Worm (Caenorhabditis elegans): ENCODE data around the gene C07A9.9.
A peak's percentile ranks its signal among the peaks of the same experiment; 100 is the strongest.

Gene C07A9.9

ce11 chrIII:9669546-9669945 lies 2.1 kb upstream of the C07A9.9 start:
- TF ChIP-seq nhr-71 (tag; optimal IDR thresholded peaks at IDR 0.05) (peak; percentile 71), fkh-8 (tag; optimal IDR thresholded peaks at IDR 0.05) (peak; percentile 59), dsc-1 (tag; optimal IDR thresholded peaks at IDR 0.05) (peak; percentile 70), nhr-47 (tag; optimal IDR thresholded peaks at IDR 0.05) (peak; percentile 44), pag-3 (tag; optimal IDR thresholded peaks at IDR 0.05; ENCODE audit: borderline replicate concordance, insufficient read depth) (no peak)

- TF ChIP-seq lin-35 (GFP tag; optimal IDR thresholded peaks at IDR 0.05) (no peak), F16B12.6 (tag; optimal IDR thresholded peaks at IDR 0.05) (no peak), aha-1 (tag; optimal IDR thresholded peaks at IDR 0.05) (no peak), pax-3 (tag; optimal IDR thresholded peaks at IDR 0.05) (no peak), nhr-84 (tag; optimal IDR thresholded peaks at IDR 0.05) (no peak), fos-1 (tag; optimal IDR thresholded peaks at IDR 0.05) (no peak), tbx-2 (tag; optimal IDR thresholded peaks at IDR 0.05) (no peak), fkh-10 (GFP tag; optimal IDR thresholded peaks at IDR 0.05) (no peak), nhr-90 (tag; optimal IDR thresholded peaks at IDR 0.05; ENCODE audit: poor library complexity) (no peak), lsy-2 (tag; optimal IDR thresholded peaks at IDR 0.05) (peak in 1 of 2 experiments; percentile 40), aly-2 (tag; optimal IDR thresholded peaks at IDR 0.05) (no peak), nhr-20 (tag; optimal IDR thresholded peaks at IDR 0.05) (no peak), sox-4 (tag; optimal IDR thresholded peaks at IDR 0.05) (no peak), lin-13 (GFP tag; optimal IDR thresholded peaks at IDR 0.05) (no peak), xbp-1 (tag; optimal IDR thresholded peaks at IDR 0.05) (no peak), mab-9 (GFP tag; IDR thresholded peaks at IDR 0.05) (no peak), ceh-63 (GFP tag; optimal IDR thresholded peaks at IDR 0.05) (no peak), zip-4 (GFP tag; optimal IDR thresholded peaks at IDR 0.05) (no peak), nhr-77 (tag; optimal IDR thresholded peaks at IDR 0.05) (no peak), mdl-1 (tag; optimal IDR thresholded peaks at IDR 0.05) (peak in 1 of 2 experiments; percentile 46), blmp-1 (tag; optimal IDR thresholded peaks at IDR 0.05) (peak; percentile 97), sup-37 (GFP tag; optimal IDR thresholded peaks at IDR 0.05) (no peak), efl-1 (optimal IDR thresholded peaks at IDR 0.05) (peak in 1 of 2 experiments; percentile 0), efl-1 (GFP tag; optimal IDR thresholded peaks at IDR 0.05 in 1 of 2) (peak in 1 of 2 experiments; percentile 78), unc-30 (tag; optimal IDR thresholded peaks at IDR 0.05) (no peak), nhr-11 (tag; optimal IDR thresholded peaks at IDR 0.05) (no peak), C16A3.4 (tag; optimal IDR thresholded peaks at IDR 0.05) (no peak), lin-39 (tag; optimal IDR thresholded peaks at IDR 0.05) (no peak), hlh-4 (tag; optimal IDR thresholded peaks at IDR 0.05) (no peak), nhr-19 (GFP tag; conservative IDR thresholded peaks at IDR 0.05) (no peak), snpc-4 (tag; optimal IDR thresholded peaks at IDR 0.05) (no peak), alr-1 (tag; optimal IDR thresholded peaks at IDR 0.05; ENCODE audit: borderline replicate concordance) (no peak), lin-14 (GFP tag; optimal IDR thresholded peaks at IDR 0.05) (peak; percentile 44), nhr-85 (tag) (no peak), elt-3 (tag; optimal IDR thresholded peaks at IDR 0.05) (peak in 1 of 6 experiments; percentile 22), pag-3 (tag; optimal IDR thresholded peaks at IDR 0.05; ENCODE audit: borderline replicate concordance, insufficient read depth) (no peak), ceh-88 (GFP tag; IDR thresholded peaks at IDR 0.05) (no peak), ets-5 (GFP tag; IDR thresholded peaks at IDR 0.05) (no peak), jun-1 (tag; optimal IDR thresholded peaks at IDR 0.05) (no peak), dsc-1 (tag; optimal IDR thresholded peaks at IDR 0.05) (peak; percentile 37), ztf-4 (tag; optimal IDR thresholded peaks at IDR 0.05) (no peak), nhr-237 (tag; optimal IDR thresholded peaks at IDR 0.05) (no peak), ztf-11 (tag; optimal IDR thresholded peaks at IDR 0.05) (no peak), C04F5.9 (tag; optimal IDR thresholded peaks at IDR 0.05) (no peak), ceh-82 (tag; optimal IDR thresholded peaks at IDR 0.05) (no peak), sptf-1 (tag; optimal IDR thresholded peaks at IDR 0.05) (no peak), nhr-76 (tag; optimal IDR thresholded peaks at IDR 0.05) (no peak), lir-3 (tag; optimal IDR thresholded peaks at IDR 0.05; ENCODE audit: poor library complexity) (no peak), dpl-1 (GFP tag; optimal IDR thresholded peaks at IDR 0.05) (no peak)
Measured at ce11 chrIII:9666668-9667067, 773 bp downstream of the C07A9.9 start.
